Worm (Caenorhabditis elegans): ENCODE measurements around the gene mrpl-22.

The mrpl-22 gene

ce11 chrIII:10608161-10608560, 7.1 kb upstream of the mrpl-22 start (continued):
- TF ChIP-seq blmp-1 (tag; optimal IDR thresholded peaks at IDR 0.05; ENCODE audit: insufficient read depth) (no peak), mdl-1 (tag; optimal IDR thresholded peaks at IDR 0.05) (no peak), ZK546.5 (tag; optimal IDR thresholded peaks at IDR 0.05) (no peak), alr-1 (tag; optimal IDR thresholded peaks at IDR 0.05) (no peak), fos-1 (tag; optimal IDR thresholded peaks at IDR 0.05) (no peak), ceh-82 (tag; optimal IDR thresholded peaks at IDR 0.05) (no peak), zag-1 (tag; optimal IDR thresholded peaks at IDR 0.05) (no peak), mab-5 (tag; optimal IDR thresholded peaks at IDR 0.05) (no peak), elt-1 (tag; optimal IDR thresholded peaks at IDR 0.05) (no peak)

- TF ChIP-seq nhr-77 (tag; optimal IDR thresholded peaks at IDR 0.05) (no peak), zag-1 (tag; optimal IDR thresholded peaks at IDR 0.05) (no peak), egl-27 (tag; optimal IDR thresholded peaks at IDR 0.05) (no peak), nhr-6 (tag; optimal IDR thresholded peaks at IDR 0.05) (no peak), F13H6.1 (tag; optimal IDR thresholded peaks at IDR 0.05) (no peak), lin-39 (tag; optimal IDR thresholded peaks at IDR 0.05) (no peak), ztf-11 (tag; optimal IDR thresholded peaks at IDR 0.05) (no peak), sma-3 (GFP tag; optimal IDR thresholded peaks at IDR 0.05) (no peak), Y55F3AM.14 (GFP tag; optimal IDR thresholded peaks at IDR 0.05) (no peak), nhr-11 (tag; optimal IDR thresholded peaks at IDR 0.05) (no peak), alr-1 (tag; optimal IDR thresholded peaks at IDR 0.05) (no peak), nhr-10 (tag; optimal IDR thresholded peaks at IDR 0.05) (no peak), unc-55 (GFP tag; optimal IDR thresholded peaks at IDR 0.05) (no peak), lin-13 (GFP tag; optimal IDR thresholded peaks at IDR 0.05) (no peak), R02D3.7 (tag; optimal IDR thresholded peaks at IDR 0.05) (no peak), ZK546.5 (tag; optimal IDR thresholded peaks at IDR 0.05) (no peak), ceh-82 (tag; optimal IDR thresholded peaks at IDR 0.05) (no peak)
Measured at ce11 chrIII:10612333-10612732, 2.9 kb upstream of the mrpl-22 start, which contains the start of gene Y39A1A.24. Gene Y39A1A.24 (plus strand): TSS chrIII:10612633.

ce11 chrIII:10621208-10621607, 5.9 kb downstream of the mrpl-22 start, which contains the start of the genes lron-10 and hpr-9:
Gene lron-10 (minus strand): TSS chrIII:10621369.
Gene hpr-9 (plus strand): TSS chrIII:10621551.
- peak; percentile 31 for TF ChIP-seq nhr-129 (tag; optimal IDR thresholded peaks at IDR 0.05)
- TF ChIP-seq nhr-12 (tag; optimal IDR thresholded peaks at IDR 0.05) = no peak
- TF ChIP-seq Y55F3AM.14 (GFP tag; optimal IDR thresholded peaks at IDR 0.05) = peak; percentile 70
- TF ChIP-seq ztf-4 (tag; optimal IDR thresholded peaks at IDR 0.05) = peak; percentile 37
- peak; percentile 84 for TF ChIP-seq nhr-25 (tag; optimal IDR thresholded peaks at IDR 0.05)
- peak in 1 of 2 experiments; percentile 1 for TF ChIP-seq mdl-1 (tag; optimal IDR thresholded peaks at IDR 0.05)
- TF ChIP-seq sma-3 (GFP tag; optimal IDR thresholded peaks at IDR 0.05) = peak; percentile 93
- peak; percentile 70 for TF ChIP-seq egl-27 (tag; optimal IDR thresholded peaks at IDR 0.05)
- peak; percentile 28 for TF ChIP-seq lin-11 (tag; optimal IDR thresholded peaks at IDR 0.05)
- peak; percentile 89 for TF ChIP-seq nhr-21 (tag; optimal IDR thresholded peaks at IDR 0.05)
- no peak for TF ChIP-seq zag-1 (tag; optimal IDR thresholded peaks at IDR 0.05)
- TF ChIP-seq sem-4 (tag; optimal IDR thresholded peaks at IDR 0.05) = peak; percentile 79
- TF ChIP-seq fos-1 (tag; optimal IDR thresholded peaks at IDR 0.05) = peak; percentile 70
- TF ChIP-seq C34F6.9 (tag; optimal IDR thresholded peaks at IDR 0.05) = peak; percentile 69
- peak; percentile 81 for TF ChIP-seq sma-9 (GFP tag; optimal IDR thresholded peaks at IDR 0.05)
- TF ChIP-seq sma-9 (tag; optimal IDR thresholded peaks at IDR 0.05) = no peak
- TF ChIP-seq F13H6.1 (tag; optimal IDR thresholded peaks at IDR 0.05) = peak; percentile 75
- peak; percentile 46 for TF ChIP-seq blmp-1 (tag; optimal IDR thresholded peaks at IDR 0.05; ENCODE audit: insufficient read depth)
- TF ChIP-seq ama-1 (optimal IDR thresholded peaks at IDR 0.05) = no peak
- peak; percentile 69 for TF ChIP-seq unc-55 (GFP tag; optimal IDR thresholded peaks at IDR 0.05)
- peak; percentile 73 for TF ChIP-seq crh-2 (tag; optimal IDR thresholded peaks at IDR 0.05)
- TF ChIP-seq dmd-4 (tag; optimal IDR thresholded peaks at IDR 0.05) = no peak
- peak; percentile 87 for TF ChIP-seq gmeb-1 (tag; optimal IDR thresholded peaks at IDR 0.05)
- no peak for TF ChIP-seq alr-1 (tag; optimal IDR thresholded peaks at IDR 0.05)
- no peak for TF ChIP-seq ceh-82 (tag; optimal IDR thresholded peaks at IDR 0.05)
- TF ChIP-seq lsy-2 (tag; optimal IDR thresholded peaks at IDR 0.05) = peak; percentile 54 to 85
- TF ChIP-seq snpc-4 (tag; optimal IDR thresholded peaks at IDR 0.05) = peak; percentile 50
- TF ChIP-seq unc-39 (tag; optimal IDR thresholded peaks at IDR 0.05) = no peak
- TF ChIP-seq lin-13 (GFP tag; optimal IDR thresholded peaks at IDR 0.05) = peak; percentile 68
